Worm (Caenorhabditis elegans) whole organism, midembryonic: ENCODE data around the gene ent-2.

ENCODE experiments used
- T22C8.4 ChIP-seq: fragments of 200-800 bp; sonication (Bioruptor generic); IDR thresholded peaks from 2 replicates; pipeline ENCODE4 v1.3.6; 2022; ENCODE audit warnings: missing genetic modification characterization, missing compliant biosample characterization
- cog-1 ChIP-seq: sonication (generic microtip); optimal IDR thresholded peaks from 2 replicates; lab custom pipeline; 2016; ENCODE audit warnings: missing genetic modification characterization, missing compliant biosample characterization
- flt-1 ChIP-seq: fragments of 200-800 bp; sonication (Bioruptor generic); IDR thresholded peaks from 2 replicates; pipeline ENCODE4 v1.3.6; 2022; ENCODE audit warnings: missing genetic modification characterization, missing compliant biosample characterization
- klf-2 ChIP-seq: fragments of 200-800 bp; sonication (Bioruptor generic); conservative IDR thresholded peaks from 2 replicates; pipeline ENCODE4 v1.3.6; 2022; ENCODE audit warnings: missing genetic modification reagents, missing genetic modification characterization, missing compliant biosample characterization
- med-1 ChIP-seq: sonication (generic microtip); optimal IDR thresholded peaks from 2 replicates; lab custom pipeline; 2017; ENCODE audit warnings: missing genetic modification characterization, mild to moderate bottlenecking, missing compliant biosample characterization, antibody characterized with exemption, missing genetic modification reagents; ENCODE audit not compliant: insufficient read depth
- ref-1 ChIP-seq: fragments of 200-800 bp; sonication (Bioruptor generic); conservative IDR thresholded peaks from 2 replicates; pipeline ENCODE4 v1.3.6; 2022; ENCODE audit warnings: missing genetic modification reagents, missing genetic modification characterization, missing compliant biosample characterization
- tab-1 ChIP-seq: fragments of 200-800 bp; sonication (Bioruptor generic); IDR thresholded peaks from 2 replicates; pipeline ENCODE4 v1.3.6; 2022; ENCODE audit warnings: missing genetic modification characterization, missing compliant biosample characterization
- ztf-23 ChIP-seq: fragments of 200-800 bp; sonication (Bioruptor generic); IDR thresholded peaks from 2 replicates; pipeline ENCODE4 v1.3.6; 2022; ENCODE audit warnings: missing genetic modification reagents, missing genetic modification characterization, missing compliant biosample characterization
- ztf-29 ChIP-seq: fragments of 200-800 bp; sonication (Bioruptor generic); IDR thresholded peaks from 2 replicates; pipeline ENCODE4 v1.3.6; 2022; ENCODE audit warnings: missing genetic modification reagents, missing genetic modification characterization, missing compliant biosample characterization

Gene ent-2

ce11 chrX:15628945-15629344, 28.1 kb downstream of the ent-2 start:
- TF ChIP-seq flt-1 (GFP tag; lab: Robert Waterston, UW) (no peak), cog-1 (tag; lab: Kevin White, UChicago) (no peak)

- TF ChIP-seq T22C8.4 (GFP tag; lab: Robert Waterston, UW) (no peak), med-1 (no peak), ref-1 (GFP tag; lab: Robert Waterston, UW) (no peak), cog-1 (tag; lab: Kevin White, UChicago) (no peak), klf-2 (no peak), tab-1 (GFP tag; lab: Robert Waterston, UW) (no peak), ztf-29 (no peak), ztf-23 (GFP tag; lab: Robert Waterston, UW) (no peak), flt-1 (GFP tag; lab: Robert Waterston, UW) (no peak)
These were observed 28.7 kb downstream of the ent-2 start for ce11 chrX:15629615-15630014.

- no peak for TF ChIP-seq flt-1 (GFP tag; lab: Robert Waterston, UW)
- TF ChIP-seq ref-1 (GFP tag; lab: Robert Waterston, UW), result no peak
- TF ChIP-seq T22C8.4 (GFP tag; lab: Robert Waterston, UW), result no peak
- no peak for TF ChIP-seq med-1
- no peak for TF ChIP-seq ztf-29
These were observed 29.5 kb downstream of the ent-2 start, which contains the start of gene K09E9.4 for ce11 chrX:15630340-15630739. Gene K09E9.4 (minus strand): TSS chrX:15630440.

- no peak for TF ChIP-seq ref-1 (GFP tag; lab: Robert Waterston, UW)
- TF ChIP-seq flt-1 (GFP tag; lab: Robert Waterston, UW), result no peak
- TF ChIP-seq tab-1 (GFP tag; lab: Robert Waterston, UW), result no peak
- TF ChIP-seq klf-2, result no peak
- no peak for TF ChIP-seq T22C8.4 (GFP tag; lab: Robert Waterston, UW)
- no peak for TF ChIP-seq ztf-29
- no peak for TF ChIP-seq med-1
- TF ChIP-seq ztf-23 (GFP tag; lab: Robert Waterston, UW), result no peak
- TF ChIP-seq cog-1 (tag; lab: Kevin White, UChicago), result no peak
These were observed 29.9 kb downstream of the ent-2 start for ce11 chrX:15630790-15631204.

ce11 chrX:15633964-15634363, 33.1 kb downstream of the ent-2 start:
- TF ChIP-seq ztf-23 (GFP tag; lab: Robert Waterston, UW) (no peak), tab-1 (GFP tag; lab: Robert Waterston, UW) (no peak), med-1 (no peak), cog-1 (tag; lab: Kevin White, UChicago) (no peak), T22C8.4 (GFP tag; lab: Robert Waterston, UW) (no peak), flt-1 (GFP tag; lab: Robert Waterston, UW) (no peak), ztf-29 (no peak), ref-1 (GFP tag; lab: Robert Waterston, UW) (no peak), klf-2 (no peak)

- TF ChIP-seq flt-1 (GFP tag; lab: Robert Waterston, UW) (no peak), med-1 (no peak), ztf-23 (GFP tag; lab: Robert Waterston, UW) (no peak), T22C8.4 (GFP tag; lab: Robert Waterston, UW) (no peak), ztf-29 (no peak), klf-2 (no peak), tab-1 (GFP tag; lab: Robert Waterston, UW) (no peak), ref-1 (GFP tag; lab: Robert Waterston, UW) (no peak), cog-1 (tag; lab: Kevin White, UChicago) (no peak)
These were observed 39.7 kb downstream of the ent-2 start, which contains the start of gene K09E9.7 for ce11 chrX:15640603-15641002. Gene K09E9.7 (plus strand): TSS chrX:15640903.

- TF ChIP-seq tab-1 (GFP tag; lab: Robert Waterston, UW) (no peak), ztf-23 (GFP tag; lab: Robert Waterston, UW) (no peak), klf-2 (no peak)
These were observed 40.5 kb downstream of the ent-2 start for ce11 chrX:15641380-15641779.

- TF ChIP-seq flt-1 (GFP tag; lab: Robert Waterston, UW), result no peak
- TF ChIP-seq cog-1 (tag; lab: Kevin White, UChicago), result no peak
- no peak for TF ChIP-seq klf-2
- TF ChIP-seq ztf-29, result no peak
- TF ChIP-seq tab-1 (GFP tag; lab: Robert Waterston, UW), result no peak
- no peak for TF ChIP-seq ref-1 (GFP tag; lab: Robert Waterston, UW)
- no peak for TF ChIP-seq ztf-23 (GFP tag; lab: Robert Waterston, UW)
- TF ChIP-seq T22C8.4 (GFP tag; lab: Robert Waterston, UW), result no peak
- TF ChIP-seq med-1, result no peak
These were observed 41.8 kb downstream of the ent-2 start, which contains the start of gene H08J19.1 for ce11 chrX:15642638-15643037. Gene H08J19.1 (plus strand): TSS chrX:15642938.

ce11 chrX:15647276-15647675, 46.4 kb downstream of the ent-2 start, which contains the start of gene F59D12.5:
Gene F59D12.5 (minus strand): TSS chrX:15647369.
- TF ChIP-seq ztf-29, result no peak
- TF ChIP-seq flt-1 (GFP tag; lab: Robert Waterston, UW), result no peak
- no peak for TF ChIP-seq klf-2
- no peak for TF ChIP-seq ref-1 (GFP tag; lab: Robert Waterston, UW)
- TF ChIP-seq med-1, result no peak
- TF ChIP-seq T22C8.4 (GFP tag; lab: Robert Waterston, UW), result no peak
- TF ChIP-seq ztf-23 (GFP tag; lab: Robert Waterston, UW), result no peak
- no peak for TF ChIP-seq cog-1 (tag; lab: Kevin White, UChicago)
- TF ChIP-seq tab-1 (GFP tag; lab: Robert Waterston, UW), result no peak

- no peak for TF ChIP-seq T22C8.4 (GFP tag; lab: Robert Waterston, UW)
- no peak for TF ChIP-seq tab-1 (GFP tag; lab: Robert Waterston, UW)
- TF ChIP-seq flt-1 (GFP tag; lab: Robert Waterston, UW), result no peak
- TF ChIP-seq med-1, result no peak
- TF ChIP-seq ref-1 (GFP tag; lab: Robert Waterston, UW), result no peak
- TF ChIP-seq klf-2, result no peak
- no peak for TF ChIP-seq cog-1 (tag; lab: Kevin White, UChicago)
- TF ChIP-seq ztf-29, result no peak
- TF ChIP-seq ztf-23 (GFP tag; lab: Robert Waterston, UW), result no peak
These were observed 49.6 kb downstream of the ent-2 start for ce11 chrX:15650428-15650827.
